Worm (Caenorhabditis elegans) whole organism, mixed stage, embryonic: ENCODE measurements around the gene pars-1.

Experiments used
- M03D4.4 ChIP-seq: sonication (generic microtip); optimal IDR thresholded peaks from 2 replicates; lab custom pipeline; 2017; ENCODE audit warnings: mild to moderate bottlenecking, missing genetic modification characterization, missing compliant biosample characterization
- ceh-43 ChIP-seq: fragments of 200-800 bp; sonication (Bioruptor generic); optimal IDR thresholded peaks from 2 replicates; lab custom pipeline; 2018; ENCODE audit warnings: mild to moderate bottlenecking, missing genetic modification characterization, moderate library complexity, missing compliant biosample characterization
- lin-13 ChIP-seq: fragments of 150-350 bp; optimal IDR thresholded peaks from 2 replicates; lab custom pipeline; 2014; ENCODE audit warnings: missing biosample characterization, missing genetic modification characterization
- mab-5 ChIP-seq: fragments of 150-350 bp; optimal IDR thresholded peaks from 2 replicates; lab custom pipeline; 2014; ENCODE audit warnings: missing biosample characterization, missing genetic modification characterization
- nhr-2 ChIP-seq: fragments of 150-350 bp; optimal IDR thresholded peaks from 2 replicates; lab custom pipeline; 2014; ENCODE audit warnings: missing biosample characterization, missing genetic modification characterization
- nhr-237 ChIP-seq: fragments of 150-350 bp; optimal IDR thresholded peaks from 2 replicates; lab custom pipeline; 2014; ENCODE audit warnings: missing biosample characterization, missing genetic modification characterization
- nhr-28 ChIP-seq: fragments of 150-350 bp; optimal IDR thresholded peaks from 2 replicates; lab custom pipeline; 2014; ENCODE audit warnings: missing biosample characterization, missing genetic modification characterization
- pha-4 ChIP-seq: fragments of 150-350 bp; optimal IDR thresholded peaks from 2 replicates; lab custom pipeline; 2018; ENCODE audit warnings: missing biosample characterization, missing genetic modification reagents, missing genetic modification characterization
- sem-2 ChIP-seq: fragments of 200-800 bp; sonication (Bioruptor generic); optimal IDR thresholded peaks from 2 replicates; lab custom pipeline; 2018; ENCODE audit warnings: mild to moderate bottlenecking, missing genetic modification characterization, missing compliant biosample characterization
- snpc-4 ChIP-seq: fragments of 150-350 bp; optimal IDR thresholded peaks from 2 replicates; lab custom pipeline; 2014; ENCODE audit warnings: missing biosample characterization, missing genetic modification characterization
- unc-39 ChIP-seq: fragments of 150-350 bp; optimal IDR thresholded peaks from 2 replicates; lab custom pipeline; 2014; ENCODE audit warnings: missing biosample characterization, missing genetic modification characterization
- unc-62 ChIP-seq: fragments of 150-350 bp; optimal IDR thresholded peaks from 2 replicates; lab custom pipeline; 2014; ENCODE audit warnings: missing biosample characterization, missing genetic modification reagents, missing genetic modification characterization
- ztf-11 ChIP-seq: fragments of 150-350 bp; optimal IDR thresholded peaks from 2 replicates; lab custom pipeline; 2014; ENCODE audit warnings: missing biosample characterization, missing genetic modification characterization

DNA sequence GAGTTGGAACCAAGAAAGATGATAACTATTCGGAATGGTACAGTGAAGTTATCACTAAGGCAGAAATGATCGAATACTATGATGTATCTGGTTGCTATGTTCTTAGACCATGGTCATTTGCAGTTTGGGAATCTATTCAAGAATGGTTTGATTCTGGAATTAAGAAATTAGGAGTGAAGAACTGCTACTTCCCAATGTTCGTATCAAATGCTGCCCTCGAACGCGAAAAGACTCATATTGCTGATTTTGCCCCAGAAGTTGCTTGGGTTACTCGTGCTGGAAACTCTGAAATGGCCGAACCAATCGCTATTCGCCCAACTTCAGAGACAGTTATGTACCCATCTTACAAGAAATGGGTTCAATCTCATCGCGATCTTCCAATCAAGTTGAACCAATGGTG, 589 bp downstream of the pars-1 start:
- TF ChIP-seq pha-4 = no peak
- no peak for TF ChIP-seq M03D4.4 (tag; lab: Kevin White, UChicago)
- TF ChIP-seq ztf-11 = no peak
- TF ChIP-seq nhr-237 (tag; lab: Kevin White, UChicago) = no peak
- no peak for TF ChIP-seq unc-39
- no peak for TF ChIP-seq nhr-2 (tag; lab: Kevin White, UChicago)
- no peak for TF ChIP-seq nhr-28 (tag; lab: Kevin White, UChicago)
- no peak for TF ChIP-seq ceh-43 (GFP tag; lab: Kevin White, UChicago)
- no peak for TF ChIP-seq sem-2
- no peak for TF ChIP-seq snpc-4 (tag; lab: Kevin White, UChicago)
- TF ChIP-seq mab-5 = no peak
- TF ChIP-seq lin-13 (tag; lab: Kevin White, UChicago) = no peak
- no peak for TF ChIP-seq unc-62 (GFP tag; lab: Kevin White, UChicago)
